Fruit fly (Drosophila melanogaster): Measurements from ENCODE around the gene CG12971.

CG12971 gene

DNA sequence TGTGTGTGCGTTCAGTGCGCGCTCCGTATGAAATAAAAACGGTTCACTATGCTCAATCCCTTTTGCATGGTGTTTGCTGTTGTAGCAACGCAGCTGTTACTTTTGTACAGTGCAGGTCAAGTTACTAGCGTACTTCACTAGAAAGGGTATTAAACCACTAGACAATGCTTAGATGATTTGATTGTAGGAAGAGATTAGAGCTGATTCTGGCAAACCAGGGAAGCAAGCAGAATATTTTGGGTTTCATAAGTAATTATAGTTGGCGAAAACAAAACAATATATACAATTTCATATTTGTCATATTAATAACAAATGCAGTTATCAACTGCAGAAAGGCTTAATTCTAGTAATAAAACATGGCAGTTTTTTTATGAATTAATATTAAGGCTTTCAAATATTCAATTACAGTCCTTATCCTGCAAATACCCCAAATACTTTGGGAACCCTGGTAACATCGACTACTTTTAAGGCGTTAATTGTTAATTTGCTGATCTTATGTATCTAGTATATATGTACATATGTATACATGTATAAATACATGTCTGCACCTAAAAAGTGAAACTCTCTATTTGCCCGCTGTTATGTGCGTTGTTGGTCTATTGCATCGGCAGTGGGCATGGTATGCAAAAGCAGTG is 9.0 kb downstream of the CG12971 start (continued):
- TF ChIP-seq dm (GFP tag; optimal IDR thresholded peaks at IDR 0.05) (no peak), Hmr (GFP tag; optimal IDR thresholded peaks at IDR 0.05) (peak; percentile 59), CG3726 (GFP tag; IDR thresholded peaks at IDR 0.05) (0 out of 3 replicates have a peak, but pooled peaks have one; percentile 46), CG4328 (GFP tag; optimal IDR thresholded peaks at IDR 0.05) (no peak), kni (GFP tag; optimal IDR thresholded peaks at IDR 0.05) (no peak), bcd (GFP tag; optimal IDR thresholded peaks at IDR 0.05) (peak; percentile 49), CG2875 (GFP tag; optimal IDR thresholded peaks at IDR 0.05) (peak; percentile 2), Hand (GFP tag; optimal IDR thresholded peaks at IDR 0.05) (no peak), CG8478 (optimal IDR thresholded peaks at IDR 0.05) (no peak), disco-r (GFP tag; optimal IDR thresholded peaks at IDR 0.05) (no peak), crc (GFP tag; optimal IDR thresholded peaks at IDR 0.05) (no peak), tgo (GFP tag; IDR thresholded peaks at IDR 0.05) (0 out of 3 replicates have a peak, but pooled peaks have one; percentile 17), CG7963 (GFP tag; IDR thresholded peaks at IDR 0.05; ENCODE audit: partially characterized antibody) (no peak), Lhr (GFP tag; optimal IDR thresholded peaks at IDR 0.05) (peak; percentile 28), BtbVII (GFP tag; optimal IDR thresholded peaks at IDR 0.05) (no peak), Dek (tag; optimal IDR thresholded peaks at IDR 0.05) (no peak), B-H2 (GFP tag; optimal IDR thresholded peaks at IDR 0.05) (no peak), gt (GFP tag; IDR thresholded peaks at IDR 0.05) (no peak), Dp (GFP tag; optimal IDR thresholded peaks at IDR 0.05) (no peak), onecut (GFP tag; IDR thresholded peaks at IDR 0.05) (peak; percentile 16; the same call in 1 of the 2 replicates), Abd-B (GFP tag; optimal IDR thresholded peaks at IDR 0.05) (peak; percentile 4), Doc3 (GFP tag; IDR thresholded peaks at IDR 0.05; ENCODE audit: partially characterized antibody) (no peak), CG13775 (GFP tag; optimal IDR thresholded peaks at IDR 0.05) (peak; percentile 47), CG13296 (GFP tag; optimal IDR thresholded peaks at IDR 0.05) (peak; percentile 15), CG7271 (tag; optimal IDR thresholded peaks at IDR 0.05) (no peak), hb (GFP tag; IDR thresholded peaks at IDR 0.05; ENCODE audit: partially characterized antibody) (no peak), CG7556 (GFP tag; optimal IDR thresholded peaks at IDR 0.05) (peak; percentile 65), CG34422 (GFP tag; IDR thresholded peaks at IDR 0.05) (0 out of 3 replicates have a peak, but pooled peaks have one; percentile 30), pb (GFP tag; optimal IDR thresholded peaks at IDR 0.05) (no peak), Med (GFP tag) (peak; percentile 89), Scr (GFP tag; IDR thresholded peaks at IDR 0.05; ENCODE audit: partially characterized antibody) (no peak), CG11723 (GFP tag; optimal IDR thresholded peaks at IDR 0.05) (no peak), CG16863 (GFP tag; optimal IDR thresholded peaks at IDR 0.05) (peak; percentile 43), aop (GFP tag; IDR thresholded peaks at IDR 0.05) (no peak), sd (tag; optimal IDR thresholded peaks at IDR 0.05) (no peak), CG33557 (GFP tag; optimal IDR thresholded peaks at IDR 0.05) (no peak), CG9932 (GFP tag; IDR thresholded peaks at IDR 0.05) (0 out of 2 replicates have a peak, but pooled peaks have one; percentile 9), CG18011 (GFP tag; optimal IDR thresholded peaks at IDR 0.05) (no peak), Side (GFP tag; optimal IDR thresholded peaks at IDR 0.05) (peak; percentile 1), CG4617 (GFP tag; optimal IDR thresholded peaks at IDR 0.05; ENCODE audit: borderline replicate concordance) (no peak), CG2889 (GFP tag; IDR thresholded peaks at IDR 0.05) (no peak), sob (GFP tag; IDR thresholded peaks at IDR 0.05) (peak; percentile 41), gsb-n (tag; optimal IDR thresholded peaks at IDR 0.05) (peak; percentile 17), CG8290 (GFP tag; optimal IDR thresholded peaks at IDR 0.05) (no peak), CG8290 (tag; optimal IDR thresholded peaks at IDR 0.05) (peak in 1 of 2 experiments; percentile 68), dysf (GFP tag; IDR thresholded peaks at IDR 0.05) (peak; percentile 37; the same call in 1 of the 3 replicates), YL-1 (GFP tag; optimal IDR thresholded peaks at IDR 0.05) (no peak), org-1 (GFP tag; optimal IDR thresholded peaks at IDR 0.05) (peak; percentile 42), rib (GFP tag; IDR thresholded peaks at IDR 0.05) (no peak), toy (GFP tag; IDR thresholded peaks at IDR 0.05) (no peak)
